Worm (Caenorhabditis elegans): ENCODE data around the gene cwp-5.

DNA sequence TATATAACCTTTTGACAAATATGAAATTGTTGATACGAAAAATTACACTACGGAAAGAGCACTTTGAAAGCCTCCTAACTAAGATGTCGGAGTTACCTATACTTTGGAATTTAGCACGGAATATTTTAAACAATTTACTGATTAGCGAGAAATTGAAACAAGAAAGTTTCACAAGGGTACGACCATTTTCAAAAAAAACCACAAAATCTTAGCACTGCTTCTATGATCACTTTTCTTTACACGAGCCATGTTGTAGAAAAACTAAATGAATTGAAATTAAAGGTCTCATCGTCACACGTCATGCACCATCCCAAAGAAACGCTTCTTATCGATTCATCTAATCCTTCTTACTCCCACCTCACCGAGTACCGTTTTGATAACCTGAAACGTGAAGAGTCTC lies 55.0 kb downstream of the cwp-5 start, which contains the start of gene F09A5.2:
- TF ChIP-seq nhr-43 (tag; optimal IDR thresholded peaks at IDR 0.05; ENCODE audit: poor library complexity, severe bottlenecking) (no peak), egl-27 (tag; optimal IDR thresholded peaks at IDR 0.05) (no peak), tbx-2 (tag; optimal IDR thresholded peaks at IDR 0.05) (no peak), nhr-25 (tag; optimal IDR thresholded peaks at IDR 0.05) (no peak), nhr-237 (tag; optimal IDR thresholded peaks at IDR 0.05) (no peak), ZK546.5 (tag; optimal IDR thresholded peaks at IDR 0.05) (no peak), nhr-76 (tag; optimal IDR thresholded peaks at IDR 0.05) (no peak), ama-1 (optimal IDR thresholded peaks at IDR 0.05) (no peak), skn-1 (tag; optimal IDR thresholded peaks at IDR 0.05) (no peak), pqm-1 (tag; optimal IDR thresholded peaks at IDR 0.05) (no peak)
